Fruit fly (Drosophila melanogaster) whole organism, pupa: Measurements from ENCODE around the gene Whamy.

ENCODE experiments used
- CG10348 ChIP-seq: fragments of 200-800 bp; sonication (Bioruptor generic); IDR thresholded peaks from 2 replicates; pipeline ENCODE4 v1.3.6; 2022; ENCODE audit warnings: missing biosample characterization, missing genetic modification characterization
- CG17806 ChIP-seq: fragments of 200-800 bp; sonication (Bioruptor generic); optimal IDR thresholded peaks from 2 replicates; lab custom pipeline; 2018; ENCODE audit warnings: missing biosample characterization, mild to moderate bottlenecking, missing genetic modification characterization, moderate library complexity
- CG8301 ChIP-seq: fragments of 200-800 bp; sonication (Bioruptor generic); optimal IDR thresholded peaks from 2 replicates; lab custom pipeline; 2018; ENCODE audit warnings: missing biosample characterization, mild to moderate bottlenecking, missing genetic modification characterization
- Snoo ChIP-seq: fragments of 200-800 bp; sonication (Bioruptor generic); optimal IDR thresholded peaks from 3 replicates; lab custom pipeline; 2017; ENCODE audit warnings: missing biosample characterization, mild to moderate bottlenecking, missing genetic modification characterization, inconsistent platforms

DNA sequence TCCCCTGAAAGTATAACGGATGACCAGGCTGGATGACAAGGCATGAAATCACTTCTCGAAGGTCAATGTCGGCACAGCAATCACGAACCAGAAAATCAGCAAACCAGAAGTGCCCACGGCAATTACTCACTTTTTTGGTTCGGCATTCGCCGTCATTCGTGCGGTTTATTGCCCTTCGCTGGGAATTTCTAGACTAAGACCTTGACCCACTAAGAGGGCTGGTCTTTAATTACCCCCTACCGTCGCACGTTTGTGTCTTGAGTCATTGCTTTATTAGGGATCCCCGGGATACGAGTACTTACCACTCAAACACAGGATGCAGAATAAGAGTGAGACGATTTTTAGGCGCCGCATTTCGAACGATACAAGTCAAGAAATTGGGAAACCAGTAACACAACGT lies 28.8 kb downstream of the Whamy start:
- TF ChIP-seq CG10348 (GFP tag; lab: Robert Waterston, UW) (no peak), CG8301 (tag; lab: Kevin White, UChicago) (no peak), CG17806 (tag; lab: Kevin White, UChicago) (no peak), Snoo (tag; lab: Kevin White, UChicago) (no peak)
